Fruit fly (Drosophila melanogaster) S2 (cell line): ENCODE measurements around the gene per.

Experiments used
- CG8478 ChIP-seq: fragments of >200 bp; optimal IDR thresholded peaks from 2 replicates; lab custom pipeline; 2018
- CTCF ChIP-seq, 2 experiments: fragments of >200 bp; optimal IDR thresholded peaks; 2 replicates each; lab custom pipeline; 2018

The per gene

DNA sequence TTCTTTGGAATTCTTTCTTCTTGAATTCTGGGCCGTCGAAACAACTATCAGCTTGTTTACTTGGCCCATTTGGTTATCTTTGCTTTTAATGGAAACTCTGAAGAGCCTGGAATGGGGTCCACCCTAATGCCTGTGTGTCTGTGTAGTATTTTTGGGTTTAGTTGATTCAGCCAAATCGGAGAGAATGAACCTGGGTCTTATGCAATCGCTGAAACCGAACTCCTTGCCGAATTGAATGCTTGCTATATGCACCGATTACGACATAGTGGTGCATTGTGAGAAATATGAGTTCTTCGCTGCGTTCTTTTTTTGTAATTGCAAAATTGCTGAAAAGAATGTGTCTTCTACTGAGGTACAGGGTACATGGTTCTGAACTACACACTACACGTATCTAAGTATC lies 1.6 kb downstream of the per start:
- no peak for TF ChIP-seq CG8478 (lab: Kevin White, UChicago)
- no peak for TF ChIP-seq CTCF (optimal IDR thresholded peaks at IDR 0.05; lab: Kevin White, UChicago)

dm6 chrX:2690376-2690775 lies 5.0 kb downstream of the per start:
- TF ChIP-seq CG8478 (lab: Kevin White, UChicago) (no peak), CTCF (optimal IDR thresholded peaks at IDR 0.05; lab: Kevin White, UChicago) (no peak)

- no peak for TF ChIP-seq CTCF (optimal IDR thresholded peaks at IDR 0.05; lab: Kevin White, UChicago)
- no peak for TF ChIP-seq CG8478 (lab: Kevin White, UChicago)
Measured at dm6 chrX:2693786-2694185, 8.4 kb downstream of the per start, which contains the start of gene dyw. Gene dyw, minus strand, starts transcription at chrX:2693886.

DNA sequence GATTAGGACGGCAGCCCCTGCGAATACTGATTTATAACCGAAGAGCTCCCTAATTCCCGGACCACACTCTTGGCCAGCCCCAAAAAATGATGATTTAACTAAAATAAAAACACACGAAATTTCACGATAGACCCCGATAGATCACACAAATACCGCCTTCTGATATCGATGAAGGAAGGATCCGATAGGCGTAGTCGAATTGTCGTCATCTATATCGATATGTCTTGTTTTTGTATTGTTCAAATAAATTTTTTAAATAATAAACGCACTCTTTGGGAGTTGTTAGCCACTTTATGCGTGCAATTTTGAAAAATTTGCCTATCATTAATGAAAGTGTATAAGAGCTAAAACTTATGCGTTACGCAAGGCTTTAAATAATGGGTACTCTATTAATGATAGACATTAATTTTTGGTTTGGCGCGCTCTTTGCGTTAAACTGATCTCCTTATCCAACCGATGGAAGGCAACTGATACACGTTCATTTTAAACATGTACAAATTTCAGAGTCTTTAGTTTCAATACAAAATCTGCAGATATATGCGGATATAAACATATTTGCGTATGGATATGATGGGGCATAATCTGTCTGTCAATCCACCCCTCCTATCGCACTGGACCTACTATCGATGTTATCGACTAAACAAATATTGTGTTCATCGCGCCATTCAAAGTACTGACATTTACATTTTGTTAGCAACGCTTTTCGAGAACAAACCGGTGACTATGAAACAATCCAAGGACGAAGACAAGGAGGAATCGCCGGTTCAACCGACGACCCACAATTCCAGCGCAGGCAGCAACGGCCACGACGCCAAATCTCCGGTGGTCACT lies 12.9 kb downstream of the per start, which contains the start of the genes Spg7 and Lint-O:
Spg7 (minus strand) TSS at position 148 of the 831 bp plus-strand sequence.
Lint-O (plus strand) TSS at position 638 of the 831 bp plus-strand sequence.
- TF ChIP-seq CTCF (optimal IDR thresholded peaks at IDR 0.05; lab: Kevin White, UChicago) (no peak), CG8478 (lab: Kevin White, UChicago) (no peak)

dm6 chrX:2703693-2704092 lies 18.3 kb downstream of the per start, which contains the start of gene Ugalt:
Gene Ugalt, minus strand, starts transcription at chrX:2703852.
- no peak for TF ChIP-seq CG8478 (lab: Kevin White, UChicago)
- TF ChIP-seq CTCF (optimal IDR thresholded peaks at IDR 0.05; lab: Kevin White, UChicago): no peak

DNA sequence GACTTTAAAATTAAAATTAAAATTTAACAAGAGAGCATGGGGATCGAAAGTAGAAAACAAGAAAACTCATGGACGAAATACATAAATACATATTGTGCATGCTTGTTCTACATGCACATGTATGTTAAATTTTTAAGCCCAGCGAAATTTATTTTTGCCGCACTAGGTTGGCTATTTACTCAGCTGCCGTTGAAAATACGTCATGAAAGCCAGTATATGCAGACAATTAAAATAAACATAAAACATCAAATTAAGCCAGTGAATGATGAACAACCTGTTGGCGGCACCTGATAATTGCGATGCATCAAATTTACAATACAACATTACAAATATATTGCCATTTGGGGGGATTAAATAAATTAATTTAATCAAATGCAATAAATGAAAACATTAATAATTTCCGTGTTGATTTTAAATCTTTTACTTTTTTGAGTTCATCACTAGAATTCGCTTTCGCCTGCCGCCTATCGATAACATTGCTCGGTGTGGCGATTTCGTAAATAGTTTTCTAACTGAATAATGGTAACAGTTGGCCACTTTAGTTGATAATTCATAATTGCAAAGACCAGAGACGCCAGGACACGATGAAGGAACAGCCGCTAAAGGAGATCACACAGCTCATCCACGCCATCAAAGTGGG lies 18.9 kb downstream of the per start, which contains the start of gene eIF2Bbeta:
eIF2Bbeta (plus strand) TSS at position 438 of the 640 bp plus-strand sequence.
- no peak for TF ChIP-seq CG8478 (lab: Kevin White, UChicago)
- no peak for TF ChIP-seq CTCF (optimal IDR thresholded peaks at IDR 0.05; lab: Kevin White, UChicago)

DNA sequence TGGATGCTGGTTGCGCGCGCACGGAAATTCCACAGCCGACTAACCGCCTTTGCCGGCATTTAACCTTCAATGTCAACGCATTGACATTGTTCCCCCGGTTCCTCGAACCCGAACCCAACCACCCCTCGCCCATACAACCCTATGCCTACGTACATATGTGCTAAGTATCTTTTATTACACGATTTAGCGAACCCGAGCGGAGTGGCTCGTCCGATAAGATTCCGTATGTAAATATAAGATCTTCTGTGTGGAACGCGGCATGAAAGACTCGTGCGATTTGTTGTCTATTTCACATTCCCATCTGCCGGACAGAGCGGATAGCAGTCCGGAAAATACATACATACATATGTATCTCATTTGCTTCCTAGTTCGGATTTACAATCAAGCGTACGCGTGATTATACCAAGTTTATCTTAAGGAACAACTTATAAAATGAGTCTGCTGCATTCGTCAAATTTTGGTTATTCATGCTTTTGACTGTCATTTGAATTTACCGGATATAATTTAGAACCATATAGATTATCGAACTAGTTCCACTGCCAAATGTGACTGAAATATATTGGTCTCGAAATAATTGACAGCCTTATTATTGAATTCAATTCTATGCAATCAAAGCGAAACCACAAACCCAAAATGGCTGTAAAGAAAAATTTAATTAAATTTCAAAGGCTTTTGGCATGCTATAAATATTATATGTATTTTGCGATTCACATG lies 22.2 kb downstream of the per start, which contains the start of gene CG2680:
CG2680 (minus strand) TSS at position 51 of the 714 bp plus-strand sequence.
- TF ChIP-seq CTCF (optimal IDR thresholded peaks at IDR 0.05; lab: Kevin White, UChicago): no peak
- TF ChIP-seq CG8478 (lab: Kevin White, UChicago): no peak

- no peak for TF ChIP-seq CG8478 (lab: Kevin White, UChicago)
- TF ChIP-seq CTCF (optimal IDR thresholded peaks at IDR 0.05; lab: Kevin White, UChicago): no peak
Measured at dm6 chrX:2708156-2708734, 22.9 kb downstream of the per start, which contains the start of gene CG2681. Gene CG2681, plus strand, starts transcription at chrX:2708684.

DNA sequence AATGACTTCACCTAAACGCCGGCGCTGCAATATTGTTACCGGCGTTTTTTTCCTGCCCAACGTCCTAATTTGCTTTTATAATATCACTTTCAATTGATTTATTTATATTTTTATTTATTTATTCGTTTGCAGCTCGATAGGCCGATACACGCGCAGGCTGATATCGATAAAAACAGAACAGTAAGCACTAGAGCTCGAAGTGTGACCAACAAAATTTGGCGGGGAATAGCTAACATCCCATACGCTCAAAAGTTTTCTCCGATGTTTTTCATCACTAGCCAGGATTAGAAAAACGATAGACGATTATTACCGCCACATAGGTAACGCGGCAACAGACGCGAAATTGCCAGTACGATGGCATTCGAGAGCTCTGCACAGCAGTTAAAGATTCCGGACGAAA lies 28.4 kb downstream of the per start, which contains the start of the genes CG2685 and CG2694:
CG2685 (minus strand) TSS at position 185 of the 400 bp plus-strand sequence.
CG2694 (plus strand) TSS at position 304 of the 400 bp plus-strand sequence.
- TF ChIP-seq CTCF (optimal IDR thresholded peaks at IDR 0.05; lab: Kevin White, UChicago): no peak
- TF ChIP-seq CG8478 (lab: Kevin White, UChicago): no peak

DNA sequence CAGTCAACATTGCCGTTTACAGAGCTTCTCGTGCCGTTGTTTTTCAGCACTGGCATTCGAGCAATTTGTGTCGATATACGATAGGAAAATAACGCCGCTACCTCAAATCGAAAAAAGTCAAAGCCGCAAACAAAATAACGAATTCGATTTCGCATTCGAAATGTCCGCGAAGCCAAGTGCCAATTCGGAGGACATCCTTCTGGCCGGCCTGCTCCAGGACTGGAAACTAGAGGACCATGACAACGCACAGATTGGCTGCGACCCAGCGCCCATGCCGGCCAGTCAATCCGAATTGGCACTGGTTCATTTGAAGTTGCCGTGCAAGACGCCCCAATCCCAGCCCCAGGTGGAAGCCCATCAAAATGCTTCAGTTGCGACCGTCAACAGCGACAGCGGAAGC lies 29.4 kb downstream of the per start:
- TF ChIP-seq CG8478 (lab: Kevin White, UChicago) (no peak), CTCF (optimal IDR thresholded peaks at IDR 0.05; lab: Kevin White, UChicago) (no peak)

DNA sequence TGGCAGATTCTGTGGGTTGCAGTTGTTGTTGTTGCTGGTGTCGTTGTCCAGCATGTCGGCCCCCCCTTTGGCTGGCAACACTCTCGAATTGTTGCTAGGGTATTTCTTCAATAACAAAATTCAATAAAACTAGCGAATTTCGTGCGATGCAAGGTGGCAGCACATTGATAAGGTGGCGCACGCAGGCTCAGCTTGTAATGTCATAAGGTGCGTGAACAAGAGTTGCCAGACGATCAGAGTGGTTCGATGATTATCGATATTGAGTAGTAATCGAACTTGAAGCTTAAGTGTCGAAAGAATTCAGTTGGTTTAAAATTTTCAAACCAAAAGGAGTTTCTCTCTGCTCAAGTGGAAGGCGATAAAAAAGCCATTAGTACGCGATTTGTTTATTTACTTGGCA lies 34.7 kb downstream of the per start, which contains the start of gene CG2701:
CG2701 (minus strand) TSS at position 206 of the 400 bp plus-strand sequence.
- TF ChIP-seq CTCF (optimal IDR thresholded peaks at IDR 0.05; lab: Kevin White, UChicago) (no peak), CG8478 (lab: Kevin White, UChicago) (no peak)

dm6 chrX:2726420-2726819 lies 41.0 kb downstream of the per start, which contains the start of gene vilya:
Gene vilya, plus strand, starts transcription at chrX:2726678.
- TF ChIP-seq CG8478 (lab: Kevin White, UChicago): no peak
- TF ChIP-seq CTCF (optimal IDR thresholded peaks at IDR 0.05; lab: Kevin White, UChicago): no peak

dm6 chrX:2727506-2727905 lies 42.1 kb downstream of the per start, which contains the start of gene dwg:
Gene dwg, plus strand, starts transcription at chrX:2727698.
- no peak for TF ChIP-seq CTCF (optimal IDR thresholded peaks at IDR 0.05; lab: Kevin White, UChicago)
- no peak for TF ChIP-seq CG8478 (lab: Kevin White, UChicago)
